Worm (Caenorhabditis elegans): Measurements from ENCODE around the gene suds-3.

DNA sequence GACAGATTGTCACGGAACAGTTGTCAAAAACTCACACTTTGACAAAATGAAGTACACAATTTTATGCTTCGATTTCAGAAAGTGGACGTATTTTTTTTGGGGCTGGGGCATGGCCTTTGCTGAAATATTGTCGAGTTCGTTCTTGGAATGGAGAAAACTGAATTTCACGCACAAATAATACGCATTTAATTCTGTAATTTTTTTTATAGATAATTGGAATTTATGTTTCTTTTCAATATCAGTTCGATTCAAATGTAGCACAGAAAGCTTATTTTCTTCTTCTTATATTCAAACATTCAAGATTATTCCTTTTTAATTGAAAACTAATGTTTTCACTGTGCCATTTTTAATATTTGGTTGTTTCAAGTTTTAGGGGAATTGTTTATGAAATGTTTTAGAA lies 29.6 kb downstream of the suds-3 start, which contains the start of gene T07C12.10:
- no peak for TF ChIP-seq B0310.2 (tag; optimal IDR thresholded peaks at IDR 0.05)
- no peak for TF ChIP-seq scrt-1 (GFP tag; IDR thresholded peaks at IDR 0.05)
- TF ChIP-seq tbx-37 (GFP tag; conservative IDR thresholded peaks at IDR 0.05) = no peak
- no peak for TF ChIP-seq F13C5.2 (tag; optimal IDR thresholded peaks at IDR 0.05)
- no peak for TF ChIP-seq ama-1 (optimal IDR thresholded peaks at IDR 0.05)
- TF ChIP-seq aly-1 (tag; optimal IDR thresholded peaks at IDR 0.05) = no peak
- no peak for TF ChIP-seq tbx-11 (GFP tag; IDR thresholded peaks at IDR 0.05)
- no peak for TF ChIP-seq ceh-36 (tag; optimal IDR thresholded peaks at IDR 0.05)
